Fruit fly (Drosophila melanogaster) whole organism, embryonic: ENCODE results near the gene CG5810.

Experiments used
- CG32767 ChIP-seq: fragments of 200-800 bp; sonication (Bioruptor generic); IDR thresholded peaks from 2 replicates; pipeline ENCODE4 v1.3.6; 2022; ENCODE audit warnings: missing biosample characterization, missing genetic modification characterization
- HLHmδ ChIP-seq: fragments of 200-800 bp; sonication (Bioruptor generic); optimal IDR thresholded peaks from 2 replicates; lab custom pipeline; 2018; ENCODE audit warnings: missing biosample characterization, mild to moderate bottlenecking, missing genetic modification characterization, moderate library complexity

dm6 chr3R:21184373-21185132 is 21.0 kb downstream of the CG5810 start:
- TF ChIP-seq CG32767 (GFP tag; lab: Robert Waterston, UW): no peak
- peak; percentile 59 for TF ChIP-seq HLHmδ (GFP tag; lab: Kevin White, UChicago)
